Worm (Caenorhabditis elegans): Measurements from ENCODE around the gene F18C5.5.

DNA sequence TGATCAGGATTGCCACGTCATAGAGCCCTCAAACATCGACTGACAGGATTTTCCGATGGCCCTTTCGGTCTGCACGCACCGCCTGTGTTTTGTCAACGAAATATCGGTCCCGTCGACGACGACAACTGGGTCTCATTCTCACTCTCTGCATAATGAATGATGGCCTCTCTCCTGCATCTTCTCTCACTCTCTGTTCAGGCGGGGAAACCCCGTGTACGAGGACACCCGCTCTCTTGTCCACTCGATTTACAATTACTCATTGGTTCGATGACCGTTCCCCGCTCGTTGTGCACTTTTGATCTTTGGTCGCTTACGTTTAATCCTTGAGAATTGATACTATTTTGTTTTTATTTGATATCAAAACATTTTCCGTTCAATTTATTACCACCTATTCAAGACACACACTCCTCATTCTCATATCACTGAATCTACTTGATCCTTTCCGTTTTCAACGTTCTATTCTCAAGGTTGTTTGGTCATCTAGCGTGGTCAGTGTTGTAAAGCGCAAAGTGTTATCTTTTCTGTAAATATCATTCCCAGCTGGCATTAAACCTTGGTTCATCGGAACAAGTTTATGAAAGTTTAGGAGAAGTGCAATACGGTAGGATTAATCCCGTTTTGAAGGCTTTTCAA lies 43.8 kb downstream of the F18C5.5 start:
- no peak for TF ChIP-seq dao-5 (tag; optimal IDR thresholded peaks at IDR 0.05)
- TF ChIP-seq W03F9.2 (tag; optimal IDR thresholded peaks at IDR 0.05), result no peak
- TF ChIP-seq him-1 (tag; optimal IDR thresholded peaks at IDR 0.05), result no peak

Measured in whole organism, L4/young adult.